Worm (Caenorhabditis elegans) whole organism, L3 larva: ENCODE measurements around the gene cyp-33C4.

Source experiments
- R02D3.7 ChIP-seq: fragments of 150-350 bp; optimal IDR thresholded peaks from 2 replicates; lab custom pipeline; 2014; ENCODE audit warnings: missing biosample characterization, missing genetic modification characterization
- ZK546.5 ChIP-seq: sonication (generic microtip); optimal IDR thresholded peaks from 2 replicates; lab custom pipeline; 2017; ENCODE audit warnings: missing biosample characterization, missing genetic modification characterization
- aly-2 ChIP-seq: fragments of 150-350 bp; optimal IDR thresholded peaks from 2 replicates; lab custom pipeline; 2014; ENCODE audit warnings: missing biosample characterization, missing genetic modification characterization
- ama-1 ChIP-seq: fragments of 150-350 bp; optimal IDR thresholded peaks from 2 replicates; lab custom pipeline; 2018
- ceh-16 ChIP-seq: sonication (generic microtip); optimal IDR thresholded peaks from 2 replicates; lab custom pipeline; 2017; ENCODE audit warnings: missing biosample characterization, missing genetic modification characterization
- ceh-28 ChIP-seq: fragments of 150-350 bp; optimal IDR thresholded peaks from 2 replicates; lab custom pipeline; 2014; ENCODE audit warnings: missing biosample characterization, missing genetic modification reagents, missing genetic modification characterization
- ceh-82 ChIP-seq: fragments of 150-350 bp; optimal IDR thresholded peaks from 2 replicates; lab custom pipeline; 2014; ENCODE audit warnings: missing biosample characterization, missing genetic modification characterization
- egl-5 ChIP-seq: fragments of 150-350 bp; optimal IDR thresholded peaks from 2 replicates; lab custom pipeline; 2017; ENCODE audit warnings: missing biosample characterization, missing genetic modification reagents, missing genetic modification characterization, inconsistent platforms
- elt-2 ChIP-seq: sonication (generic microtip); optimal IDR thresholded peaks from 2 replicates; lab custom pipeline; 2016; ENCODE audit warnings: missing genetic modification reagents, mild to moderate bottlenecking, missing genetic modification characterization, missing compliant biosample characterization
- elt-3 ChIP-seq, 3 experiments: fragments of 150-350 bp in 1 of 3; sonication (generic microtip) in 2 of 3; optimal IDR thresholded peaks; 2 replicates in 2 of 3; 4 replicates in 1 of 3; lab custom pipeline; 2014 to 2017; ENCODE audit warnings: missing biosample characterization in 3 of 3, missing genetic modification characterization in 3 of 3
- fos-1 ChIP-seq: fragments of 150-350 bp; optimal IDR thresholded peaks from 2 replicates; lab custom pipeline; 2014; ENCODE audit warnings: missing biosample characterization, missing genetic modification characterization
- hmg-11 ChIP-seq: sonication (generic microtip); optimal IDR thresholded peaks from 2 replicates; lab custom pipeline; 2016; ENCODE audit warnings: missing genetic modification characterization, missing compliant biosample characterization
- lsy-12 ChIP-seq: sonication (generic microtip); optimal IDR thresholded peaks from 2 replicates; lab custom pipeline; 2016; ENCODE audit warnings: mild to moderate bottlenecking, missing genetic modification characterization, missing compliant biosample characterization
- mdl-1 ChIP-seq: fragments of 150-350 bp; optimal IDR thresholded peaks from 2 replicates; lab custom pipeline; 2014; ENCODE audit warnings: missing biosample characterization, missing genetic modification characterization
- nfya-1 ChIP-seq: sonication (generic microtip); optimal IDR thresholded peaks from 2 replicates; lab custom pipeline; 2017; ENCODE audit warnings: missing genetic modification characterization, mild to moderate bottlenecking, missing compliant biosample characterization, antibody characterized with exemption, moderate library complexity; ENCODE audit not compliant: insufficient read depth
- nhr-11 ChIP-seq: fragments of 150-350 bp; optimal IDR thresholded peaks from 2 replicates; lab custom pipeline; 2014; ENCODE audit warnings: missing biosample characterization, missing genetic modification characterization
- nhr-12 ChIP-seq: fragments of 150-350 bp; optimal IDR thresholded peaks from 2 replicates; lab custom pipeline; 2014; ENCODE audit warnings: missing biosample characterization, missing genetic modification characterization
- nhr-23 ChIP-seq: fragments of 150-350 bp; optimal IDR thresholded peaks from 2 replicates; lab custom pipeline; 2014; ENCODE audit warnings: missing biosample characterization, missing genetic modification reagents, missing genetic modification characterization
- nhr-237 ChIP-seq: fragments of 150-350 bp; optimal IDR thresholded peaks from 2 replicates; lab custom pipeline; 2014; ENCODE audit warnings: missing biosample characterization, missing genetic modification characterization
- nhr-76 ChIP-seq: fragments of 150-350 bp; sonication (generic microtip); optimal IDR thresholded peaks from 5 replicates; lab custom pipeline; 2014; ENCODE audit warnings: missing biosample characterization, missing genetic modification characterization
- pha-4 ChIP-seq: fragments of 150-350 bp; optimal IDR thresholded peaks from 2 replicates; lab custom pipeline; 2014; ENCODE audit warnings: missing biosample characterization, missing genetic modification reagents, missing genetic modification characterization
- pqm-1 ChIP-seq: fragments of 150-350 bp; optimal IDR thresholded peaks from 2 replicates; lab custom pipeline; 2017; ENCODE audit warnings: missing biosample characterization, missing genetic modification characterization, inconsistent platforms
- sea-2 ChIP-seq: fragments of 150-350 bp; sonication (generic microtip); optimal IDR thresholded peaks from 4 replicates; lab custom pipeline; 2014; ENCODE audit warnings: missing biosample characterization, missing genetic modification reagents, missing genetic modification characterization
- skn-1 ChIP-seq: fragments of 150-350 bp; optimal IDR thresholded peaks from 2 replicates; lab custom pipeline; 2014; ENCODE audit warnings: missing biosample characterization, missing genetic modification characterization
- unc-39 ChIP-seq: sonication (generic microtip); optimal IDR thresholded peaks from 4 replicates; lab custom pipeline; 2017; ENCODE audit warnings: missing biosample characterization, missing genetic modification characterization
- unc-62 ChIP-seq: fragments of 150-350 bp; sonication (generic microtip); optimal IDR thresholded peaks from 4 replicates; lab custom pipeline; 2014; ENCODE audit warnings: missing biosample characterization, missing genetic modification reagents, missing genetic modification characterization
- ztf-11 ChIP-seq: fragments of 150-350 bp; optimal IDR thresholded peaks from 2 replicates; lab custom pipeline; 2014; ENCODE audit warnings: missing biosample characterization, missing genetic modification characterization

The cyp-33C4 gene

ce11 chrV:2251774-2252173, 15.8 kb downstream of the cyp-33C4 start:
- TF ChIP-seq unc-62 (no peak), pqm-1 (peak; percentile 13), elt-2 (tag; lab: Kevin White, UChicago) (peak; percentile 55)

- TF ChIP-seq ceh-28 (tag; lab: Kevin White, UChicago) (no peak), elt-2 (tag; lab: Kevin White, UChicago) (no peak), fos-1 (tag; lab: Kevin White, UChicago) (no peak)
- TF ChIP-seq, all 47 proteins: peak for 0
Measured at ce11 chrV:2254553-2255124, 18.7 kb downstream of the cyp-33C4 start, which contains the start of gene str-253. Gene str-253 (minus strand): TSS chrV:2254603.

- peak; percentile 15 for TF ChIP-seq hmg-11 (tag; lab: Kevin White, UChicago)
Measured at ce11 chrV:2255191-2255590, 19.3 kb downstream of the cyp-33C4 start, which contains the start of gene F41B5.1. Gene F41B5.1 (plus strand): TSS chrV:2255533.

ce11 chrV:2259750-2260149, 23.8 kb downstream of the cyp-33C4 start, which contains the start of gene nhr-182:
Gene nhr-182 (minus strand): TSS chrV:2259927.
- TF ChIP-seq ceh-28 (tag; lab: Kevin White, UChicago): no peak
- TF ChIP-seq pqm-1: no peak
- peak; percentile 3 for TF ChIP-seq nhr-23 (tag; lab: Kevin White, UChicago)
- TF ChIP-seq R02D3.7 (tag; lab: Kevin White, UChicago): no peak
- no peak for TF ChIP-seq elt-3 (tag; optimal IDR thresholded peaks at IDR 0.05; lab: Kevin White, UChicago)
- TF ChIP-seq mdl-1 (tag; lab: Kevin White, UChicago): no peak
- TF ChIP-seq elt-2 (tag; lab: Kevin White, UChicago): peak; percentile 28
- TF ChIP-seq pha-4 (tag; lab: Kevin White, UChicago): peak; percentile 83
- TF ChIP-seq nfya-1 (tag; lab: Kevin White, UChicago): peak; percentile 16
- no peak for TF ChIP-seq ztf-11 (tag; lab: Kevin White, UChicago)
- peak; percentile 89 for TF ChIP-seq skn-1 (tag; lab: Kevin White, UChicago)
- no peak for TF ChIP-seq nhr-76
- TF ChIP-seq nhr-12: no peak

- no peak for TF ChIP-seq nhr-237 (tag; lab: Kevin White, UChicago)
- no peak for TF ChIP-seq aly-2 (tag; lab: Kevin White, UChicago)
- TF ChIP-seq lsy-12 (tag; lab: Kevin White, UChicago): no peak
Measured at ce11 chrV:2260660-2261059, 24.7 kb downstream of the cyp-33C4 start, which contains the start of gene F41B5.12. Gene F41B5.12 (plus strand): TSS chrV:2260960.

ce11 chrV:2264455-2264854, 28.5 kb downstream of the cyp-33C4 start, which contains the start of gene nhr-183:
Gene nhr-183 (minus strand): TSS chrV:2264634.
- TF ChIP-seq pha-4 (tag; lab: Kevin White, UChicago): peak; percentile 46
- no peak for TF ChIP-seq ceh-16 (tag; lab: Kevin White, UChicago)
- TF ChIP-seq nhr-237 (tag; lab: Kevin White, UChicago): no peak

ce11 chrV:2264925-2265324, 29.0 kb downstream of the cyp-33C4 start:
- TF ChIP-seq ama-1 (lab: Kevin White, UChicago) (no peak), elt-2 (tag; lab: Kevin White, UChicago) (no peak), egl-5 (no peak), sea-2 (GFP tag; lab: Kevin White, UChicago) (no peak), nhr-237 (tag; lab: Kevin White, UChicago) (no peak), lsy-12 (tag; lab: Kevin White, UChicago) (no peak), ceh-82 (tag; lab: Kevin White, UChicago) (no peak), elt-3 (tag; optimal IDR thresholded peaks at IDR 0.05; lab: Kevin White, UChicago) (no peak), unc-39 (no peak), ZK546.5 (tag; lab: Kevin White, UChicago) (no peak), unc-62 (no peak), ceh-16 (tag; lab: Kevin White, UChicago) (no peak), nhr-11 (no peak)
- TF ChIP-seq, all 47 proteins: peak for 0
